Worm (Caenorhabditis elegans) whole organism, L3 larva: Measurements from ENCODE around the gene copb-1.

ENCODE experiments used
- aly-2 ChIP-seq: fragments of 150-350 bp; optimal IDR thresholded peaks from 2 replicates; lab custom pipeline; 2014; ENCODE audit warnings: missing biosample characterization, missing genetic modification characterization
- ama-1 ChIP-seq: fragments of 150-350 bp; optimal IDR thresholded peaks from 2 replicates; lab custom pipeline; 2018
- ceh-28 ChIP-seq: fragments of 150-350 bp; optimal IDR thresholded peaks from 2 replicates; lab custom pipeline; 2014; ENCODE audit warnings: missing biosample characterization, missing genetic modification reagents, missing genetic modification characterization
- ceh-82 ChIP-seq: fragments of 150-350 bp; optimal IDR thresholded peaks from 2 replicates; lab custom pipeline; 2014; ENCODE audit warnings: missing biosample characterization, missing genetic modification characterization
- ceh-9 ChIP-seq: sonication (generic microtip); optimal IDR thresholded peaks from 2 replicates; lab custom pipeline; 2018; ENCODE audit warnings: missing biosample characterization, missing genetic modification characterization
- elt-1 ChIP-seq: fragments of 150-350 bp; optimal IDR thresholded peaks from 2 replicates; lab custom pipeline; 2014; ENCODE audit warnings: missing biosample characterization, missing genetic modification characterization
- fkh-10 ChIP-seq: sonication (generic microtip); optimal IDR thresholded peaks from 2 replicates; lab custom pipeline; 2017; ENCODE audit warnings: missing biosample characterization, missing genetic modification reagents, missing genetic modification characterization
- jun-1 ChIP-seq: fragments of 150-350 bp; optimal IDR thresholded peaks from 2 replicates; lab custom pipeline; 2014; ENCODE audit warnings: missing biosample characterization, missing genetic modification reagents, missing genetic modification characterization
- nhr-11 ChIP-seq: fragments of 150-350 bp; optimal IDR thresholded peaks from 2 replicates; lab custom pipeline; 2014; ENCODE audit warnings: missing biosample characterization, missing genetic modification characterization
- nhr-23 ChIP-seq: fragments of 150-350 bp; optimal IDR thresholded peaks from 2 replicates; lab custom pipeline; 2014; ENCODE audit warnings: missing biosample characterization, missing genetic modification reagents, missing genetic modification characterization
- nhr-77 ChIP-seq: fragments of 150-350 bp; optimal IDR thresholded peaks from 2 replicates; lab custom pipeline; 2014; ENCODE audit warnings: missing biosample characterization, missing genetic modification characterization
- snpc-4 ChIP-seq: fragments of 150-350 bp; optimal IDR thresholded peaks from 2 replicates; lab custom pipeline; 2014; ENCODE audit warnings: missing biosample characterization, missing genetic modification characterization
- ztf-4 ChIP-seq: fragments of 150-350 bp; optimal IDR thresholded peaks from 2 replicates; lab custom pipeline; 2014; ENCODE audit warnings: missing biosample characterization, missing genetic modification characterization

- TF ChIP-seq fkh-10 (GFP tag; lab: Kevin White, UChicago) (no peak), ama-1 (lab: Kevin White, UChicago) (no peak), nhr-23 (no peak), snpc-4 (tag; lab: Kevin White, UChicago) (no peak), jun-1 (no peak), ztf-4 (tag; lab: Kevin White, UChicago) (no peak), ceh-82 (tag; lab: Kevin White, UChicago) (no peak), ceh-9 (tag; lab: Kevin White, UChicago) (no peak), ceh-28 (tag; lab: Kevin White, UChicago) (no peak), elt-1 (tag; lab: Kevin White, UChicago) (no peak), nhr-11 (tag; lab: Kevin White, UChicago) (no peak), nhr-77 (tag; lab: Kevin White, UChicago) (no peak), aly-2 (tag; lab: Kevin White, UChicago) (no peak)
Observed at ce11 chrII:3067896-3068295, 10.7 kb upstream of the copb-1 start.
